Fruit fly (Drosophila melanogaster) S2 (cell line): ENCODE results near the gene CG14721.

Experiments
- CG8478 ChIP-seq: fragments of >200 bp; optimal IDR thresholded peaks from 2 replicates; lab custom pipeline; 2018
- CTCF ChIP-seq, 2 experiments: fragments of >200 bp; optimal IDR thresholded peaks; 2 replicates each; lab custom pipeline; 2018

The CG14721 gene

dm6 chr3R:11764279-11764880 is 29.1 kb downstream of the CG14721 start, which contains the start of gene Lk6:
TSS of gene Lk6 (minus strand) at chr3R:11764457.
- TF ChIP-seq CG8478 (lab: Kevin White, UChicago) (no peak), CTCF (optimal IDR thresholded peaks at IDR 0.05; lab: Kevin White, UChicago) (peak; percentile 85 to 90)

- TF ChIP-seq CTCF (optimal IDR thresholded peaks at IDR 0.05; lab: Kevin White, UChicago) (no peak), CG8478 (lab: Kevin White, UChicago) (no peak)
These were observed 35.5 kb downstream of the CG14721 start for dm6 chr3R:11770733-11771132.

dm6 chr3R:11771492-11771891 is 36.2 kb downstream of the CG14721 start:
- TF ChIP-seq CG8478 (lab: Kevin White, UChicago): no peak
- TF ChIP-seq CTCF (optimal IDR thresholded peaks at IDR 0.05; lab: Kevin White, UChicago): no peak

- TF ChIP-seq CTCF (optimal IDR thresholded peaks at IDR 0.05; lab: Kevin White, UChicago): no peak
- TF ChIP-seq CG8478 (lab: Kevin White, UChicago): no peak
These were observed 37.1 kb downstream of the CG14721 start for dm6 chr3R:11772181-11772827.

dm6 chr3R:11773325-11773998 is 38.2 kb downstream of the CG14721 start:
- TF ChIP-seq CG8478 (lab: Kevin White, UChicago): no peak
- TF ChIP-seq CTCF (optimal IDR thresholded peaks at IDR 0.05; lab: Kevin White, UChicago): no peak

dm6 chr3R:11773999-11774397 is 38.8 kb downstream of the CG14721 start:
- TF ChIP-seq CTCF (optimal IDR thresholded peaks at IDR 0.05; lab: Kevin White, UChicago): no peak
- TF ChIP-seq CG8478 (lab: Kevin White, UChicago): no peak

- no peak for TF ChIP-seq CG8478 (lab: Kevin White, UChicago)
- no peak for TF ChIP-seq CTCF (optimal IDR thresholded peaks at IDR 0.05; lab: Kevin White, UChicago)
These were observed 40.0 kb downstream of the CG14721 start for dm6 chr3R:11775207-11775606.

- TF ChIP-seq CG8478 (lab: Kevin White, UChicago): no peak
- no peak for TF ChIP-seq CTCF (optimal IDR thresholded peaks at IDR 0.05; lab: Kevin White, UChicago)
These were observed 41.0 kb downstream of the CG14721 start for dm6 chr3R:11776068-11776767.

- TF ChIP-seq CTCF (optimal IDR thresholded peaks at IDR 0.05; lab: Kevin White, UChicago) (no peak), CG8478 (lab: Kevin White, UChicago) (no peak)
These were observed 41.8 kb downstream of the CG14721 start for dm6 chr3R:11777058-11777457.

dm6 chr3R:11778012-11778865 is 43.0 kb downstream of the CG14721 start:
- peak in 1 of 2 experiments; percentile 22 for TF ChIP-seq CTCF (optimal IDR thresholded peaks at IDR 0.05; lab: Kevin White, UChicago)
- TF ChIP-seq CG8478 (lab: Kevin White, UChicago): no peak

dm6 chr3R:11778879-11779278 is 43.6 kb downstream of the CG14721 start:
- no peak for TF ChIP-seq CTCF (optimal IDR thresholded peaks at IDR 0.05; lab: Kevin White, UChicago)
- TF ChIP-seq CG8478 (lab: Kevin White, UChicago): no peak

dm6 chr3R:11779357-11780018 is 44.2 kb downstream of the CG14721 start:
- TF ChIP-seq CG8478 (lab: Kevin White, UChicago): no peak
- TF ChIP-seq CTCF (optimal IDR thresholded peaks at IDR 0.05; lab: Kevin White, UChicago): no peak

- TF ChIP-seq CG8478 (lab: Kevin White, UChicago) (no peak), CTCF (optimal IDR thresholded peaks at IDR 0.05; lab: Kevin White, UChicago) (no peak)
These were observed 45.0 kb downstream of the CG14721 start for dm6 chr3R:11780181-11780688.
